Worm (Caenorhabditis elegans): ENCODE measurements around the gene ipla-3.

ce11 chrV:20710642-20711041 lies 18.4 kb downstream of the ipla-3 start:
- no peak for TF ChIP-seq W03F9.2 (tag; optimal IDR thresholded peaks at IDR 0.05)
- TF ChIP-seq him-1 (tag; optimal IDR thresholded peaks at IDR 0.05), result no peak
